Worm (Caenorhabditis elegans) whole organism, L2 larva: ENCODE data around the gene ZK892.3.

Experiments
- R02D3.7 ChIP-seq: fragments of 150-350 bp; optimal IDR thresholded peaks from 2 replicates; lab custom pipeline; 2014; ENCODE audit warnings: missing biosample characterization, missing genetic modification characterization
- ama-1 ChIP-seq: fragments of 150-350 bp; optimal IDR thresholded peaks from 2 replicates; lab custom pipeline; 2018; ENCODE audit warnings: inconsistent platforms
- egl-27 ChIP-seq: sonication (generic microtip); optimal IDR thresholded peaks from 3 replicates; lab custom pipeline; 2017; ENCODE audit warnings: missing biosample characterization, missing genetic modification reagents, missing genetic modification characterization
- elt-1 ChIP-seq: fragments of 150-350 bp; optimal IDR thresholded peaks from 2 replicates; lab custom pipeline; 2014; ENCODE audit warnings: missing biosample characterization, missing genetic modification characterization
- elt-3 ChIP-seq: sonication (generic microtip); optimal IDR thresholded peaks from 2 replicates; lab custom pipeline; 2017; ENCODE audit warnings: missing biosample characterization, missing genetic modification characterization
- gmeb-1 ChIP-seq: fragments of 150-350 bp; optimal IDR thresholded peaks from 2 replicates; lab custom pipeline; 2014; ENCODE audit warnings: missing biosample characterization, missing genetic modification characterization
- lin-39 ChIP-seq: fragments of 150-350 bp; optimal IDR thresholded peaks from 2 replicates; lab custom pipeline; 2014; ENCODE audit warnings: missing biosample characterization, missing genetic modification reagents, missing genetic modification characterization
- lsy-2 ChIP-seq, 2 experiments: fragments of 150-350 bp in 1 of 2; sonication (generic microtip) in 1 of 2; optimal IDR thresholded peaks; 2 replicates each; lab custom pipeline; 2014 to 2017; ENCODE audit warnings: missing biosample characterization in 2 of 2, missing genetic modification characterization in 2 of 2
- mdl-1 ChIP-seq, 2 experiments: fragments of 150-350 bp in 1 of 2; sonication (generic microtip) in 1 of 2; optimal IDR thresholded peaks; 2 replicates each; lab custom pipeline; 2017; ENCODE audit warnings: missing biosample characterization in 2 of 2, missing genetic modification characterization in 2 of 2
- nhr-25 ChIP-seq: fragments of 150-350 bp; sonication (generic microtip); optimal IDR thresholded peaks from 3 replicates; lab custom pipeline; 2014; ENCODE audit warnings: missing biosample characterization, missing genetic modification characterization
- skn-1 ChIP-seq: sonication (generic microtip); optimal IDR thresholded peaks from 2 replicates; lab custom pipeline; 2017; ENCODE audit warnings: missing biosample characterization, missing genetic modification characterization
- unc-39 ChIP-seq: fragments of 150-350 bp; optimal IDR thresholded peaks from 2 replicates; lab custom pipeline; 2014; ENCODE audit warnings: missing biosample characterization, missing genetic modification characterization
- unc-62 ChIP-seq: fragments of 150-350 bp; optimal IDR thresholded peaks from 2 replicates; lab custom pipeline; 2014; ENCODE audit warnings: missing biosample characterization, missing genetic modification reagents, missing genetic modification characterization

ce11 chrII:9992474-9992873, 9.2 kb upstream of the ZK892.3 start:
- TF ChIP-seq unc-39 (tag; lab: Kevin White, UChicago): no peak
- no peak for TF ChIP-seq lin-39 (tag; lab: Kevin White, UChicago)
- no peak for TF ChIP-seq nhr-25 (tag; lab: Kevin White, UChicago)
- TF ChIP-seq unc-62 (GFP tag; lab: Kevin White, UChicago): no peak
- no peak for TF ChIP-seq elt-3 (tag; lab: Kevin White, UChicago)
- TF ChIP-seq lsy-2 (tag; optimal IDR thresholded peaks at IDR 0.05; lab: Kevin White, UChicago): no peak
- no peak for TF ChIP-seq R02D3.7 (tag; lab: Kevin White, UChicago)
- TF ChIP-seq mdl-1 (tag; optimal IDR thresholded peaks at IDR 0.05; lab: Kevin White, UChicago): no peak
- TF ChIP-seq gmeb-1 (tag; lab: Kevin White, UChicago): no peak
- no peak for TF ChIP-seq ama-1 (lab: Kevin White, UChicago)
- no peak for TF ChIP-seq elt-1 (tag; lab: Kevin White, UChicago)
- TF ChIP-seq egl-27 (tag; lab: Kevin White, UChicago): no peak
- TF ChIP-seq skn-1: no peak
